Fruit fly (Drosophila melanogaster) whole organism, pupa: ENCODE data around the gene C3G.

Experiments
- CG12605 ChIP-seq: fragments of 200-800 bp; sonication (Bioruptor generic); IDR thresholded peaks from 2 replicates; pipeline ENCODE4 v1.3.6; 2022; ENCODE audit warnings: missing biosample characterization, missing genetic modification characterization
- CG13204 ChIP-seq: fragments of 200-800 bp; sonication (Bioruptor generic); optimal IDR thresholded peaks from 2 replicates; lab custom pipeline; 2018; ENCODE audit warnings: missing biosample characterization, mild to moderate bottlenecking, missing genetic modification characterization, moderate library complexity
- CG4496 ChIP-seq: fragments of 200-800 bp; sonication (Bioruptor generic); IDR thresholded peaks from 3 replicates; pipeline ENCODE4 v1.3.6; 2022; ENCODE audit warnings: missing biosample characterization, missing genetic modification characterization
- CG8301 ChIP-seq: fragments of 200-800 bp; sonication (Bioruptor generic); optimal IDR thresholded peaks from 2 replicates; lab custom pipeline; 2018; ENCODE audit warnings: missing biosample characterization, mild to moderate bottlenecking, missing genetic modification characterization
- Pif1B ChIP-seq: fragments of 200-800 bp; sonication (Bioruptor generic); optimal IDR thresholded peaks from 3 replicates; lab custom pipeline; 2016; ENCODE audit warnings: missing biosample characterization, missing genetic modification characterization
- fd96Ca ChIP-seq: fragments of 200-800 bp; sonication (Bioruptor generic); IDR thresholded peaks from 3 replicates; pipeline ENCODE4 v1.3.6; 2022; ENCODE audit warnings: missing biosample characterization, missing genetic modification characterization
- rn ChIP-seq: fragments of 200-800 bp; sonication (Bioruptor generic); IDR thresholded peaks from 2 replicates; pipeline ENCODE4 v1.3.6; 2022; ENCODE audit warnings: missing biosample characterization, missing genetic modification characterization

DNA sequence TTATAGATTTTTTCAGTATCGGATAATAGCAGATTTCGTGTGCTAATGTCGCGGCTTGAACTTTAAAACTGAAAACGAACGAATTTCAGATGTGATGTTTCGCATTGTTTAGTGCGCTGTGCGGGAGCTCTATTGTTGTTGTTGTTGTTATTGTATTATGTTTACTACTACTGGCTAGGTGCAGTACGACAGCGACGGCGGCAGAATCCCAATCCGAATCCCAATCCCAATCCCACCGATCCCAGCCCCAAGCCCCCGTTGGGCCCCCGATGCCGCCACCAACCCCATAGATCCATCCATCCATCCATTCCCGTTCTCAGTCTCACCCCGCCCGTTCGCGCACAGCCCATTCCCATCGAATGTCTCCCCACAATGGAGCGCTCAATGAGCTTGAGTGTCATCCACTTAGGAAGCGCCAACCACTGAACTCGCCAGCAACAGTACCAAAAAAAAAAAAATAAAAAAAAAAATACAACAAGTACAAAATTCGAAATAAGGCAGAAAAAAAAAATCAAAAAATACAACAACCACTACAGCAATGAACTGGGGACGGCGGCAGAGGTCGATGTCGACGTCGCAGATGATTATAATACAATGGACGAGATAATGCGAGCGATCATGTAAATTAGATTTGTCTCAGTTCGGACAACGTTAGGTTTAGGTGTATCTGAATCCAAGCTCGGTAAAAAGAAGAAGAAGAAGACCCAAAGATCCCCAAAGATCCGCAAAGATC, 63.3 kb downstream of the C3G start, which contains the start of gene CG3168:
- no peak for TF ChIP-seq Pif1B
- TF ChIP-seq CG4496 (GFP tag; lab: Robert Waterston, UW): no peak
- no peak for TF ChIP-seq rn
- no peak for TF ChIP-seq CG12605 (GFP tag; lab: Robert Waterston, UW)
- TF ChIP-seq fd96Ca: no peak
- no peak for TF ChIP-seq CG8301 (tag; lab: Kevin White, UChicago)
- TF ChIP-seq CG13204 (GFP tag; lab: Kevin White, UChicago): no peak
